Fruit fly (Drosophila melanogaster): Measurements from ENCODE around the gene Coq3.

Gene Coq3

dm6 chr2L:21141714-21142500, 16.5 kb downstream of the Coq3 start, which contains the start of gene Dap160 (continued):
- TF ChIP-seq Dek (tag; optimal IDR thresholded peaks at IDR 0.05) (no peak), CG16779 (GFP tag; IDR thresholded peaks at IDR 0.05) (no peak), en (GFP tag; optimal IDR thresholded peaks at IDR 0.05) (no peak), MESR4 (GFP tag; optimal IDR thresholded peaks at IDR 0.05) (peak; percentile 91), lab (GFP tag; optimal IDR thresholded peaks at IDR 0.05) (no peak), ranshi (GFP tag; IDR thresholded peaks at IDR 0.05) (no peak), CG3065 (GFP tag; optimal IDR thresholded peaks at IDR 0.05) (no peak), schlank (tag; optimal IDR thresholded peaks at IDR 0.05) (no peak), CG6813 (GFP tag; optimal IDR thresholded peaks at IDR 0.05) (no peak), CG2202 (tag; optimal IDR thresholded peaks at IDR 0.05) (no peak), so (GFP tag; IDR thresholded peaks at IDR 0.05) (no peak), CG17829 (tag; optimal IDR thresholded peaks at IDR 0.05) (no peak), CG15601 (tag; optimal IDR thresholded peaks at IDR 0.05) (no peak), CG16815 (GFP tag; optimal IDR thresholded peaks at IDR 0.05) (no peak), CG4282 (GFP tag; optimal IDR thresholded peaks at IDR 0.05) (no peak), CG10462 (GFP tag; optimal IDR thresholded peaks at IDR 0.05) (no peak), GATAe (GFP tag; conservative IDR thresholded peaks at IDR 0.05) (no peak), CG5180 (GFP tag; optimal IDR thresholded peaks at IDR 0.05) (no peak), CG1024 (GFP tag; IDR thresholded peaks at IDR 0.05) (0 out of 2 replicates have a peak, but pooled peaks have one; percentile 33), HmgZ (tag; optimal IDR thresholded peaks at IDR 0.05) (peak; percentile 34), sc (optimal IDR thresholded peaks at IDR 0.05) (no peak), sc (GFP tag; optimal IDR thresholded peaks at IDR 0.05) (no peak), ro (GFP tag; IDR thresholded peaks at IDR 0.05) (no peak), Trl (optimal IDR thresholded peaks at IDR 0.05) (peak; percentile 80 to 89), Trl (GFP tag; optimal IDR thresholded peaks at IDR 0.05) (no peak), Six4 (GFP tag; optimal IDR thresholded peaks at IDR 0.05) (no peak), CG30403 (GFP tag; optimal IDR thresholded peaks at IDR 0.05) (no peak), CG14710 (tag; optimal IDR thresholded peaks at IDR 0.05) (no peak)

- no peak for TF ChIP-seq gfzf (GFP tag; optimal IDR thresholded peaks at IDR 0.05)
- TF ChIP-seq Vsx1 (GFP tag; optimal IDR thresholded peaks at IDR 0.05): no peak
Measured at dm6 chr2L:21135764-21136163, 22.6 kb downstream of the Coq3 start.

DNA sequence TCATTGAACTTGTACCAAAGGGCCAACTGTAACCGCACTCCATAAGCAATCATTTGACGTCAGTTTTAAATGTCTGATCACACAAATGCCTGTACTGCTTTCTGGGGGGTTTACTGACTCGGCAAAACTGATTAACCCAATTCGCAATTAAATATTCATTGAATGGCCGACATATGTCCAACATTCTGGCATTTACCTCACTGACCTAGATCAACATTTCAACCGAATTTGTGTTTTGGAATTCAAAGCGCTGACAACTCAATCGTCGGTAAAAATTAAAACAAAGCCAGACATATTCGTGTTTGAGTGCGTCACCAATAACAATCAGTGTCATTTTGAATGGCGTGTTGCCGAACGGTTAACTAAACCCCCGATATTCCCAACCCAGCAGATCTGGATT, 42.7 kb downstream of the Coq3 start:
- no peak for TF ChIP-seq sens (GFP tag)
- TF ChIP-seq CG2199 (GFP tag; IDR thresholded peaks at IDR 0.05): peak; percentile 97

DNA sequence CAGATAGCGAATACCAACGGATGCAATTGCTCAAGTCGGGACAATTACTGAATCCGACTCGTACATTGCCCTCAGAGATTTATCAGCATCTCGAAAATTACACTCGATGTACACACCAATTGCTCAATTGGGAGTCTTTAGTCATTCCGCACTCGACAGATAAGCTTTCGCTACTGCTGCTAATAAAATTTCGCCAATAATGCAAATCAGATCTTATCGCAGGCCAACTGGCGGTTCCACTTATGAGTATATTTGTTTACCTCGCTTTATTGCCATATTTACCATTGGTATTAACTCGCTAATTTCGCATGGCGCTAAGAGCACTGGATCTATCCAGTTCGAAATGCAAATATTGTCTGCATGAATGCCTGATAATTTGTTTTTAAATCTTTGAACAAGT, 44.9 kb downstream of the Coq3 start:
- no peak for TF ChIP-seq CG17612 (GFP tag; IDR thresholded peaks at IDR 0.05)
- peak; percentile 59 for TF ChIP-seq sens (GFP tag)

- TF ChIP-seq jumu (GFP tag; optimal IDR thresholded peaks at IDR 0.05) (no peak), exex (tag; optimal IDR thresholded peaks at IDR 0.05) (no peak), Bteb2 (GFP tag; optimal IDR thresholded peaks at IDR 0.05) (no peak), twi (tag; optimal IDR thresholded peaks at IDR 0.05) (peak; percentile 26), chif (GFP tag; optimal IDR thresholded peaks at IDR 0.05) (no peak), h (optimal IDR thresholded peaks at IDR 0.05) (no peak), Chrac-16 (GFP tag; optimal IDR thresholded peaks at IDR 0.05) (no peak), CG10431 (GFP tag; optimal IDR thresholded peaks at IDR 0.05) (no peak), pan (optimal IDR thresholded peaks at IDR 0.05) (no peak), pan (GFP tag; optimal IDR thresholded peaks at IDR 0.05 in 1 of 2, IDR thresholded peaks at IDR 0.05 in 1 of 2) (no peak), MBD-R2 (GFP tag; IDR thresholded peaks at IDR 0.05) (no peak), D19A (tag; optimal IDR thresholded peaks at IDR 0.05) (peak; percentile 65), sens-2 (GFP tag; IDR thresholded peaks at IDR 0.05) (no peak), CG8944 (GFP tag; optimal IDR thresholded peaks at IDR 0.05) (no peak), Fer3 (tag; optimal IDR thresholded peaks at IDR 0.05) (no peak)
Measured at dm6 chr2L:21111849-21112248, 46.6 kb downstream of the Coq3 start.

Data from whole organism, embryonic.